Worm (Caenorhabditis elegans) whole organism, L1 larva: Measurements from ENCODE around the gene Y60C6A.2.

Experiments
- C04F5.9 ChIP-seq: sonication (generic microtip); optimal IDR thresholded peaks from 2 replicates; lab custom pipeline; 2016; ENCODE audit warnings: missing genetic modification characterization, missing compliant biosample characterization
- blmp-1 ChIP-seq: fragments of 150-350 bp; optimal IDR thresholded peaks from 2 replicates; lab custom pipeline; 2014; ENCODE audit warnings: missing biosample characterization, missing genetic modification characterization
- dpl-1 ChIP-seq, 3 experiments: fragments of 150-350 bp in 2 of 3; sonication (generic microtip) in 1 of 3; optimal IDR thresholded peaks; 2 replicates each; lab custom pipeline; 2014 to 2017; ENCODE audit warnings: missing biosample characterization in 3 of 3, missing genetic modification characterization in 3 of 3, missing genetic modification reagents in 3 of 3
- dsc-1 ChIP-seq: sonication (generic microtip); optimal IDR thresholded peaks from 2 replicates; lab custom pipeline; 2016; ENCODE audit warnings: mild to moderate bottlenecking, missing genetic modification characterization, missing compliant biosample characterization
- efl-1 ChIP-seq, 4 experiments: fragments of 150-350 bp; optimal IDR thresholded peaks in 3 of 4; peaks in 1 of 4; 1 replicate in 1 of 4; 2 replicates in 3 of 4; lab custom pipeline; 2014; ENCODE audit warnings: missing biosample characterization in 2 of 4, missing genetic modification characterization in 2 of 4, missing genetic modification reagents in 2 of 4
- elt-2 ChIP-seq: sonication (generic microtip); optimal IDR thresholded peaks from 2 replicates; lab custom pipeline; 2016; ENCODE audit warnings: missing genetic modification characterization, mild to moderate bottlenecking, inconsistent platforms, missing compliant biosample characterization, missing genetic modification reagents
- elt-3 ChIP-seq, 6 experiments: fragments of 150-350 bp in 1 of 6; sonication (generic microtip); optimal IDR thresholded peaks; 2 replicates each; lab custom pipeline; 2017 to 2018; ENCODE audit warnings: missing biosample characterization in 6 of 6, missing genetic modification characterization in 6 of 6, inconsistent platforms in 1 of 6
- jun-1 ChIP-seq: fragments of 150-350 bp; optimal IDR thresholded peaks from 2 replicates; lab custom pipeline; 2014; ENCODE audit warnings: missing biosample characterization, missing genetic modification reagents, missing genetic modification characterization
- lin-14 ChIP-seq: fragments of 200-800 bp; sonication (Bioruptor generic); optimal IDR thresholded peaks from 2 replicates; lab custom pipeline; 2018; ENCODE audit warnings: mild to moderate bottlenecking, missing genetic modification characterization, moderate library complexity, missing compliant biosample characterization
- lin-35 ChIP-seq, 2 experiments: fragments of 150-350 bp; optimal IDR thresholded peaks; 2 replicates each; lab custom pipeline; 2014; ENCODE audit warnings: missing biosample characterization in 2 of 2, missing genetic modification characterization in 2 of 2, missing genetic modification reagents in 2 of 2
- mep-1 ChIP-seq: fragments of 150-350 bp; optimal IDR thresholded peaks from 2 replicates; lab custom pipeline; 2014; ENCODE audit warnings: missing biosample characterization, missing genetic modification characterization
- nhr-20 ChIP-seq: sonication (generic microtip); optimal IDR thresholded peaks from 2 replicates; lab custom pipeline; 2016; ENCODE audit warnings: mild to moderate bottlenecking, missing genetic modification characterization, missing compliant biosample characterization
- nhr-77 ChIP-seq: fragments of 150-350 bp; optimal IDR thresholded peaks from 2 replicates; lab custom pipeline; 2014; ENCODE audit warnings: missing biosample characterization, missing genetic modification characterization
- nhr-85 ChIP-seq: sonication (generic microtip); peaks from one replicate; lab custom pipeline; 2016; ENCODE audit warnings: missing genetic modification characterization, inconsistent platforms, missing compliant biosample characterization
- nhr-90 ChIP-seq: sonication (generic microtip); optimal IDR thresholded peaks from 2 replicates; lab custom pipeline; 2016; ENCODE audit warnings: mild to moderate bottlenecking, missing genetic modification characterization, missing compliant biosample characterization; ENCODE audit not compliant: poor library complexity
- rnt-1 ChIP-seq: sonication (generic microtip); optimal IDR thresholded peaks from 2 replicates; lab custom pipeline; 2016; ENCODE audit warnings: mild to moderate bottlenecking, missing genetic modification characterization, moderate library complexity, missing compliant biosample characterization
- snu-23 ChIP-seq: sonication (generic microtip); optimal IDR thresholded peaks from 2 replicates; lab custom pipeline; 2016; ENCODE audit warnings: missing genetic modification characterization, missing compliant biosample characterization
- sup-37 ChIP-seq: fragments of 200-800 bp; sonication (Bioruptor generic); optimal IDR thresholded peaks from 2 replicates; lab custom pipeline; 2018; ENCODE audit warnings: mild to moderate bottlenecking, missing genetic modification characterization, missing compliant biosample characterization
- tbx-2 ChIP-seq: sonication (generic microtip); optimal IDR thresholded peaks from 2 replicates; lab custom pipeline; 2016; ENCODE audit warnings: missing genetic modification characterization, missing compliant biosample characterization

The Y60C6A.2 gene

DNA sequence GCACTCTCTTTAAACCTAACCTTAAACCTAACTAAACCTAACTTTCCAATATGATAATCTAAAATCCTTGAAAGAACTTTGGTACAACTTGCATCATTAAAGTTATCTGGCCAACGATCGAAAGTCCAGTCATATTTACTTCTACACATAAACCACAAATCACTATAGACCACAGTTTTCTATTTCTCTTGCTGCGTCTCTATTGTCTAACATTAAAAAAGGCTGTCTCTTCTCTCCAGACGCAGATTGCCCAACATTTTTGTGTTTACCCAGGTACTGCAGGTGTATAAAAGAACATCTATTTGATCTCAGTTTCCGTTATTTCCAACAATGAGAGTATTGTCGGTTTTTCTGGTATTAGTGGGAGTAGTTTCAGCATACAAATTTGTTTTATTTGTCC is 43.0 kb downstream of the Y60C6A.2 start, which contains the start of gene ugt-61:
TSS of gene ugt-61 (plus strand) at position 233 of the 400 bp plus-strand sequence.
- TF ChIP-seq snu-23 (peak; percentile 41), blmp-1 (tag; lab: Kevin White, UChicago) (peak; percentile 33), rnt-1 (peak; percentile 22), lin-14 (GFP tag; lab: Kevin White, UChicago) (peak; percentile 73), lin-35 (GFP tag; optimal IDR thresholded peaks at IDR 0.05; lab: Kevin White, UChicago) (peak in 1 of 2 experiments; percentile 15), mep-1 (peak; percentile 13), elt-2 (tag; lab: Kevin White, UChicago) (no peak), nhr-77 (tag; lab: Kevin White, UChicago) (peak; percentile 29), nhr-90 (tag; lab: Kevin White, UChicago) (peak; percentile 21), dpl-1 (GFP tag; optimal IDR thresholded peaks at IDR 0.05; lab: Kevin White, UChicago) (peak in 1 of 3 experiments; percentile 2), efl-1 (optimal IDR thresholded peaks at IDR 0.05; lab: Kevin White, UChicago) (peak in 1 of 2 experiments; percentile 10), efl-1 (GFP tag; optimal IDR thresholded peaks at IDR 0.05 in 1 of 2; lab: Kevin White, UChicago) (peak in 1 of 2 experiments; percentile 93), sup-37 (GFP tag; lab: Kevin White, UChicago) (no peak), tbx-2 (tag; lab: Kevin White, UChicago) (no peak), nhr-20 (tag; lab: Kevin White, UChicago) (peak; percentile 61), elt-3 (tag; optimal IDR thresholded peaks at IDR 0.05; lab: Kevin White, UChicago) (peak in 1 of 6 experiments; percentile 9), dsc-1 (tag; lab: Kevin White, UChicago) (no peak), C04F5.9 (no peak), nhr-85 (tag; lab: Kevin White, UChicago) (peak; percentile 81)

- TF ChIP-seq elt-2 (tag; lab: Kevin White, UChicago) (peak; percentile 62), dsc-1 (tag; lab: Kevin White, UChicago) (no peak), jun-1 (tag; lab: Kevin White, UChicago) (peak; percentile 18)
These were observed 47.5 kb downstream of the Y60C6A.2 start, which contains the start of gene F39G3.2 for ce11 chrV:4737727-4738126. TSS of gene F39G3.2 (plus strand) at chrV:4737831.
